2 worm cellular contexts compared by ENCODE assay signal in genomic region chrII:11852191-11852901, ce11.
TF ChIP-seq lines count a peak whose summit lies in the region.

No protein-coding gene starts in this region.

TF ChIP-seq in whole organism, L1 larva, 84 proteins besides CTCF, POLR2A, EP300 and RAD21 (continued from another document):
- TF ChIP-seq nhr-20 (tag; optimal IDR thresholded peaks at IDR 0.05; lab: Kevin White, UChicago) (peak; percentile 20), ama-1 (optimal IDR thresholded peaks at IDR 0.05; lab: Kevin White, UChicago) (no peak), sox-4 (tag; optimal IDR thresholded peaks at IDR 0.05; lab: Kevin White, UChicago) (no peak), tbx-2 (tag; optimal IDR thresholded peaks at IDR 0.05; lab: Kevin White, UChicago) (peak; percentile 8), nhr-237 (tag; optimal IDR thresholded peaks at IDR 0.05; lab: Kevin White, UChicago) (no peak)
TF ChIP-seq in whole organism, L1 larva: peak in this region for 9.

TF ChIP-seq in whole organism, L4 larva, 104 proteins besides CTCF, POLR2A, EP300 and RAD21 (continued from another document):
- TF ChIP-seq F49E8.2 (tag; optimal IDR thresholded peaks at IDR 0.05; lab: Kevin White, UChicago; ENCODE audit: borderline replicate concordance) (no peak), rbr-2 (tag; optimal IDR thresholded peaks at IDR 0.05; lab: Kevin White, UChicago) (no peak), nhr-10 (tag; optimal IDR thresholded peaks at IDR 0.05; lab: Kevin White, UChicago) (no peak), T26A8.4 (GFP tag; IDR thresholded peaks at IDR 0.05; lab: Robert Waterston, UW) (no peak), nhr-6 (tag; optimal IDR thresholded peaks at IDR 0.05; lab: Kevin White, UChicago) (no peak), mdl-1 (tag; optimal IDR thresholded peaks at IDR 0.05; lab: Kevin White, UChicago) (peak in 1 of 2 experiments; percentile 22), daf-12 (tag; optimal IDR thresholded peaks at IDR 0.05; lab: Kevin White, UChicago) (no peak), lin-29 (GFP tag; IDR thresholded peaks at IDR 0.05; lab: Robert Waterston, UW) (no peak), snpc-1.2 (GFP tag; IDR thresholded peaks at IDR 0.05; lab: Robert Waterston, UW) (no peak), F37D6.2 (tag; optimal IDR thresholded peaks at IDR 0.05; lab: Kevin White, UChicago) (no peak), tag-97 (GFP tag; IDR thresholded peaks at IDR 0.05; lab: Robert Waterston, UW) (no peak), lsy-2 (tag; optimal IDR thresholded peaks at IDR 0.05; lab: Kevin White, UChicago) (no peak), mxl-3 (GFP tag; optimal IDR thresholded peaks at IDR 0.05; lab: Kevin White, UChicago) (no peak), skn-1 (tag; optimal IDR thresholded peaks at IDR 0.05; lab: Kevin White, UChicago) (no peak), hlh-30 (tag; optimal IDR thresholded peaks at IDR 0.05; lab: Kevin White, UChicago; ENCODE audit: insufficient read depth) (no peak), hlh-11 (tag; optimal IDR thresholded peaks at IDR 0.05; lab: Kevin White, UChicago) (peak; percentile 31), nhr-28 (tag; optimal IDR thresholded peaks at IDR 0.05; lab: Kevin White, UChicago) (peak; percentile 6), tra-1 (GFP tag; IDR thresholded peaks at IDR 0.05; lab: Robert Waterston, UW) (no peak)
